Worm (Caenorhabditis elegans): ENCODE results near the gene klf-1.

DNA sequence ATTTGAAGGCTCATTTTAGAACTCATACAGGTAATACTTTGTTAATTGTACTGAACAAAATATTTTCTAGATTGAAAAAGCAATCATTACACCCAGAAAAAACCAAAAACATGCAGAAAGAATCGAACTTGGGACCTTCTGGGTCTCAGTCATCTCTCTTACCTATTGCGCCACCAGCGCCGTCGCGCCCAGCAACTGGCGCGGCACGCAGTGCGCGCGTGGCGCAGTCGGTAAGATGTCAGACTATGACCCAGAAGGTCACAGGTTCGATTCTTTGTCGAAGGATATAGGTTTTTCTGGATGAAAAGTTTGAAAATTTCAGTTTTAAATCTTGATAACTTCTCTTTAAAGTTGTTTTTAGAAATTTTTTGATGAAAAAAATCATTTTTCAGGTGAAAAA is 5.1 kb downstream of the klf-1 start:
- TF ChIP-seq ama-1 (optimal IDR thresholded peaks at IDR 0.05) (no peak), hmbx-1 (tag; optimal IDR thresholded peaks at IDR 0.05) (no peak), flt-1 (GFP tag; IDR thresholded peaks at IDR 0.05) (no peak), ceh-13 (GFP tag; optimal IDR thresholded peaks at IDR 0.05) (no peak), F13C5.2 (tag; optimal IDR thresholded peaks at IDR 0.05) (no peak), B0310.2 (tag; optimal IDR thresholded peaks at IDR 0.05) (no peak), sea-1 (GFP tag; conservative IDR thresholded peaks at IDR 0.05) (no peak), tbx-37 (GFP tag; conservative IDR thresholded peaks at IDR 0.05) (no peak), pes-1 (GFP tag; IDR thresholded peaks at IDR 0.05) (no peak), hmg-4 (GFP tag; optimal IDR thresholded peaks at IDR 0.05) (no peak), ceh-36 (tag; optimal IDR thresholded peaks at IDR 0.05) (no peak), tra-4 (tag; optimal IDR thresholded peaks at IDR 0.05) (no peak)
